Worm (Caenorhabditis elegans) whole organism, L3 larva: Measurements from ENCODE around the gene F14F8.14.
"Not testable (repeated sequence)": the region's sequence is repeated elsewhere in the genome, so short reads cannot be mapped to it uniquely, and the experiment has no call there.

Experiments
- ZK546.5 ChIP-seq: sonication (generic microtip); optimal IDR thresholded peaks from 2 replicates; lab custom pipeline; 2017; ENCODE audit warnings: missing biosample characterization, missing genetic modification characterization
- aly-2 ChIP-seq: fragments of 150-350 bp; optimal IDR thresholded peaks from 2 replicates; lab custom pipeline; 2014; ENCODE audit warnings: missing biosample characterization, missing genetic modification characterization
- ama-1 ChIP-seq: fragments of 150-350 bp; optimal IDR thresholded peaks from 2 replicates; lab custom pipeline; 2018
- ceh-16 ChIP-seq: sonication (generic microtip); optimal IDR thresholded peaks from 2 replicates; lab custom pipeline; 2017; ENCODE audit warnings: missing biosample characterization, missing genetic modification characterization
- ceh-28 ChIP-seq: fragments of 150-350 bp; optimal IDR thresholded peaks from 2 replicates; lab custom pipeline; 2014; ENCODE audit warnings: missing biosample characterization, missing genetic modification reagents, missing genetic modification characterization
- egl-27 ChIP-seq: sonication (generic microtip); optimal IDR thresholded peaks from 4 replicates; lab custom pipeline; 2017; ENCODE audit warnings: missing biosample characterization, missing genetic modification reagents, missing genetic modification characterization
- elt-1 ChIP-seq: fragments of 150-350 bp; optimal IDR thresholded peaks from 2 replicates; lab custom pipeline; 2014; ENCODE audit warnings: missing biosample characterization, missing genetic modification characterization
- elt-2 ChIP-seq: sonication (generic microtip); optimal IDR thresholded peaks from 2 replicates; lab custom pipeline; 2016; ENCODE audit warnings: missing genetic modification reagents, mild to moderate bottlenecking, missing genetic modification characterization, missing compliant biosample characterization
- elt-3 ChIP-seq, 3 experiments: fragments of 150-350 bp in 1 of 3; sonication (generic microtip) in 2 of 3; optimal IDR thresholded peaks; 2 replicates in 2 of 3; 4 replicates in 1 of 3; lab custom pipeline; 2014 to 2017; ENCODE audit warnings: missing biosample characterization in 3 of 3, missing genetic modification characterization in 3 of 3
- eor-1 ChIP-seq, 2 experiments: fragments of 150-350 bp; optimal IDR thresholded peaks; 2 replicates each; lab custom pipeline; 2014 to 2018; ENCODE audit warnings: missing biosample characterization in 2 of 2, missing genetic modification characterization in 2 of 2
- fkh-2 ChIP-seq: fragments of 150-350 bp; optimal IDR thresholded peaks from 2 replicates; lab custom pipeline; 2014; ENCODE audit warnings: missing biosample characterization, missing genetic modification reagents, missing genetic modification characterization
- fos-1 ChIP-seq: fragments of 150-350 bp; optimal IDR thresholded peaks from 2 replicates; lab custom pipeline; 2014; ENCODE audit warnings: missing biosample characterization, missing genetic modification characterization
- hmg-11 ChIP-seq: sonication (generic microtip); optimal IDR thresholded peaks from 2 replicates; lab custom pipeline; 2016; ENCODE audit warnings: missing genetic modification characterization, missing compliant biosample characterization
- jun-1 ChIP-seq: fragments of 150-350 bp; optimal IDR thresholded peaks from 2 replicates; lab custom pipeline; 2014; ENCODE audit warnings: missing biosample characterization, missing genetic modification reagents, missing genetic modification characterization
- lin-39 ChIP-seq: fragments of 150-350 bp; optimal IDR thresholded peaks from 2 replicates; lab custom pipeline; 2018; ENCODE audit warnings: missing biosample characterization, missing genetic modification reagents, missing genetic modification characterization
- mml-1 ChIP-seq: fragments of 150-350 bp; sonication (generic microtip); optimal IDR thresholded peaks from 3 replicates; lab custom pipeline; 2014; ENCODE audit warnings: missing biosample characterization, missing genetic modification characterization
- nhr-11 ChIP-seq: fragments of 150-350 bp; optimal IDR thresholded peaks from 2 replicates; lab custom pipeline; 2014; ENCODE audit warnings: missing biosample characterization, missing genetic modification characterization
- nhr-12 ChIP-seq: fragments of 150-350 bp; optimal IDR thresholded peaks from 2 replicates; lab custom pipeline; 2014; ENCODE audit warnings: missing biosample characterization, missing genetic modification characterization
- nhr-23 ChIP-seq: fragments of 150-350 bp; optimal IDR thresholded peaks from 2 replicates; lab custom pipeline; 2014; ENCODE audit warnings: missing biosample characterization, missing genetic modification reagents, missing genetic modification characterization
- nhr-237 ChIP-seq: fragments of 150-350 bp; optimal IDR thresholded peaks from 2 replicates; lab custom pipeline; 2014; ENCODE audit warnings: missing biosample characterization, missing genetic modification characterization
- nhr-25 ChIP-seq: sonication (generic microtip); optimal IDR thresholded peaks from 2 replicates; lab custom pipeline; 2017; ENCODE audit warnings: missing biosample characterization, missing genetic modification characterization
- nhr-28 ChIP-seq: fragments of 150-350 bp; optimal IDR thresholded peaks from 2 replicates; lab custom pipeline; 2014; ENCODE audit warnings: missing biosample characterization, missing genetic modification characterization
- nhr-67 ChIP-seq: fragments of 150-350 bp; optimal IDR thresholded peaks from 2 replicates; lab custom pipeline; 2014; ENCODE audit warnings: missing biosample characterization, missing genetic modification characterization
- nhr-77 ChIP-seq: fragments of 150-350 bp; optimal IDR thresholded peaks from 2 replicates; lab custom pipeline; 2014; ENCODE audit warnings: missing biosample characterization, missing genetic modification characterization
- pha-4 ChIP-seq: fragments of 150-350 bp; optimal IDR thresholded peaks from 2 replicates; lab custom pipeline; 2014; ENCODE audit warnings: missing biosample characterization, missing genetic modification reagents, missing genetic modification characterization
- pqm-1 ChIP-seq: fragments of 150-350 bp; optimal IDR thresholded peaks from 2 replicates; lab custom pipeline; 2017; ENCODE audit warnings: missing biosample characterization, missing genetic modification characterization, inconsistent platforms
- snpc-4 ChIP-seq: fragments of 150-350 bp; optimal IDR thresholded peaks from 2 replicates; lab custom pipeline; 2014; ENCODE audit warnings: missing biosample characterization, missing genetic modification characterization
- unc-39 ChIP-seq: sonication (generic microtip); optimal IDR thresholded peaks from 4 replicates; lab custom pipeline; 2017; ENCODE audit warnings: missing biosample characterization, missing genetic modification characterization
- unc-62 ChIP-seq: fragments of 150-350 bp; sonication (generic microtip); optimal IDR thresholded peaks from 4 replicates; lab custom pipeline; 2014; ENCODE audit warnings: missing biosample characterization, missing genetic modification reagents, missing genetic modification characterization
- zag-1 ChIP-seq: fragments of 150-350 bp; optimal IDR thresholded peaks from 2 replicates; lab custom pipeline; 2014; ENCODE audit warnings: missing biosample characterization, missing genetic modification characterization
- ztf-11 ChIP-seq: fragments of 150-350 bp; optimal IDR thresholded peaks from 2 replicates; lab custom pipeline; 2014; ENCODE audit warnings: missing biosample characterization, missing genetic modification characterization
- ztf-4 ChIP-seq: fragments of 150-350 bp; optimal IDR thresholded peaks from 2 replicates; lab custom pipeline; 2014; ENCODE audit warnings: missing biosample characterization, missing genetic modification characterization

The F14F8.14 gene

DNA sequence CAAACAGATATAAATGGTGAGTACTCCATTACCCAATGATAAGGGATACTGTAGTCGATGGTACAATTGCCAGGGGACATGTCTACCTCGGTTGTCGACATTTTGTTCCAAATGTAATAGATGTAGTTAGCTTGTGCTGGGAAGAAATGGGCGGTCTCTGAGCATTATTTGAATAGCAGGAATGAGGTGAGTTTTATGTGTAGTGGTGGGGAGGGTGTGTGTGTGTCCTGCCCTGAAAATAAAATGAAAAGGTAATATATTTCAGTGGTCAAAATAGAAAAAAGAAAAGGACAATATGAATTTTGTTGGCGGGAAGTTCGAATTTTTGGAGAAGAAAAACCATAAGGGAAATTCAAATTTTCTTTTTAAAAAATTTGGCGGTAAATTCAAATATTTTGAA is 5.7 kb downstream of the F14F8.14 start, which contains the start of gene Y70C5B.2:
Gene Y70C5B.2, minus strand, starts transcription at position 101 of the 400 bp plus-strand sequence.
- TF ChIP-seq fos-1 (tag; lab: Kevin White, UChicago); nhr-11 (tag; lab: Kevin White, UChicago); unc-62 (GFP tag; lab: Kevin White, UChicago): not testable (repeated sequence)

ce11 chrV:16654242-16654641 is 12.3 kb downstream of the F14F8.14 start, which contains the start of gene W06G6.15:
Gene W06G6.15, plus strand, starts transcription at chrV:16654542.
- TF ChIP-seq unc-39 (tag; lab: Kevin White, UChicago); snpc-4; eor-1 (tag; optimal IDR thresholded peaks at IDR 0.05; lab: Kevin White, UChicago): not testable (repeated sequence)

DNA sequence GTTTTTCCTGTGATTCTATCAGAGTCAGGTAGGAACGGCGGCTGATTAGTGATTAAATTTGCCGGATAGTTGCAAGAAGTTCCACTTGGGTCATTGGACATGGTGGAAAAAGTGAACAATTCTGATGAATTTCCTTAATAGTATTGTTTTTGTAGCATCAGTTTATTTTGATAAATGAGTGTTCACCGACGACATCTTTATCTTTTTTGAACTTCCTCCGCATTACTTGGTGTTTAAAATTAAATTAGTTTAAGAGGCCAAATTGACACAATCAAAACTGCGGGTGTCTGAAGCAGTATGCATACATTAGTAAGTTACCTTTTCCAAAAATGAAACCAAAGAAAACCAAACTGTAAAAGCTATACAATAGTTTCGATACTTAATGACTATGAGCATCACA is 17.3 kb downstream of the F14F8.14 start, which contains the start of gene W06G6.11:
Gene W06G6.11, minus strand, starts transcription at position 101 of the 400 bp plus-strand sequence.
- not testable (repeated sequence) for TF ChIP-seq nhr-25; nhr-77 (tag; lab: Kevin White, UChicago); elt-3 (tag; optimal IDR thresholded peaks at IDR 0.05; lab: Kevin White, UChicago)
- TF ChIP-seq, all 47 proteins: peak for 0; not testable (repeated sequence) for 47

ce11 chrV:16648317-16649018 is 18.1 kb downstream of the F14F8.14 start, which contains the start of gene W06G6.20:
Gene W06G6.20, minus strand, starts transcription at chrV:16648367.
- TF ChIP-seq elt-2 (tag; lab: Kevin White, UChicago) (peak; percentile 12), jun-1 (no peak)

ce11 chrV:16647093-16647492 is 19.5 kb downstream of the F14F8.14 start, which contains the start of gene W06G6.10:
Gene W06G6.10, minus strand, starts transcription at chrV:16647193.
- TF ChIP-seq ceh-28: no peak
- no peak for TF ChIP-seq snpc-4
- no peak for TF ChIP-seq pha-4 (tag; lab: Kevin White, UChicago)
- no peak for TF ChIP-seq nhr-67
- TF ChIP-seq eor-1 (tag; optimal IDR thresholded peaks at IDR 0.05; lab: Kevin White, UChicago): no peak
- no peak for TF ChIP-seq aly-2 (tag; lab: Kevin White, UChicago)
- no peak for TF ChIP-seq ztf-11
- no peak for TF ChIP-seq ama-1 (lab: Kevin White, UChicago)
- TF ChIP-seq elt-3 (tag; optimal IDR thresholded peaks at IDR 0.05; lab: Kevin White, UChicago): no peak
- no peak for TF ChIP-seq pqm-1
- TF ChIP-seq nhr-12 (tag; lab: Kevin White, UChicago): no peak
- no peak for TF ChIP-seq fos-1 (tag; lab: Kevin White, UChicago)
- no peak for TF ChIP-seq nhr-237
- TF ChIP-seq ceh-16 (tag; lab: Kevin White, UChicago): no peak
- no peak for TF ChIP-seq hmg-11 (tag; lab: Kevin White, UChicago)
- no peak for TF ChIP-seq nhr-23
- TF ChIP-seq ztf-4 (tag; lab: Kevin White, UChicago): no peak
- no peak for TF ChIP-seq elt-2 (tag; lab: Kevin White, UChicago)
- no peak for TF ChIP-seq jun-1
- no peak for TF ChIP-seq nhr-25

- TF ChIP-seq fkh-2 (tag; lab: Kevin White, UChicago): no peak
- no peak for TF ChIP-seq nhr-23
- no peak for TF ChIP-seq zag-1 (tag; lab: Kevin White, UChicago)
- TF ChIP-seq nhr-28 (tag; lab: Kevin White, UChicago): no peak
- TF ChIP-seq nhr-12 (tag; lab: Kevin White, UChicago): no peak
- no peak for TF ChIP-seq lin-39 (tag; lab: Kevin White, UChicago)
- TF ChIP-seq nhr-237: no peak
- TF ChIP-seq nhr-67: no peak
- no peak for TF ChIP-seq elt-2 (tag; lab: Kevin White, UChicago)
- no peak for TF ChIP-seq mml-1 (tag; lab: Kevin White, UChicago)
- no peak for TF ChIP-seq jun-1
- no peak for TF ChIP-seq elt-1
- TF ChIP-seq nhr-11 (tag; lab: Kevin White, UChicago): no peak
- TF ChIP-seq ZK546.5 (tag; lab: Kevin White, UChicago): no peak
- no peak for TF ChIP-seq egl-27 (tag; lab: Kevin White, UChicago)
Measured at ce11 chrV:16646372-16646771, 20.2 kb downstream of the F14F8.14 start, which contains the start of gene W06G6.9. Gene W06G6.9, minus strand, starts transcription at chrV:16646472.
